Worm (Caenorhabditis elegans): Measurements from ENCODE around the gene C32B5.13.
"Not testable (repeated sequence)": the region's sequence is repeated elsewhere in the genome, so short reads cannot be mapped to it uniquely, and the experiment has no call there.

Gene C32B5.13

DNA sequence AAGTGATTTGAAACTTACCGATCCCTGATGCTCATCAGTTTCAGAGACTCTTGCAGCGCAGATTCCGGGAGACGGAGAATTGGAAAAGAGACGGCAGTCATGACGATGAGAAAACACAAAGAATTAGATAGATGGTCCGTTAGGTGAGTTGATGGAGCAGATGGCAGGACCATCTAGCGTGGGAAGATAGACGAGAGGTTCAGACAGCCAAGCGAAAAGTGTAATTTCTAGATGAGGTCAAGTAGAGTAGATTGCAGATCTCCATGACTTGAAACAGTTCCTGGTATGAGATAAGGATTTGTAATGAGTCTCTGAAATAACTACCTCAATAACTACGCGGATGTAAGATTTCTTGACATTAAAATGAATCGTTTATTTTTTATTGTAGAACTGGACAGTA, 34.3 kb upstream of the C32B5.13 start, which contains the start of gene F45D11.11:
Gene F45D11.11, minus strand, starts transcription at position 101 of the 400 bp plus-strand sequence.
- not testable (repeated sequence) for TF ChIP-seq nhr-84, ztf-11, dsc-1 (tag; optimal IDR thresholded peaks at IDR 0.05)

ce11 chrII:994231-994630, 32.4 kb upstream of the C32B5.13 start, which contains the start of gene F45D11.7:
Gene F45D11.7, plus strand, starts transcription at chrII:994531.
- not testable (repeated sequence) for TF ChIP-seq unc-86 (tag; optimal IDR thresholded peaks at IDR 0.05); efl-3 (GFP tag; optimal IDR thresholded peaks at IDR 0.05); zip-4 (GFP tag; optimal IDR thresholded peaks at IDR 0.05)

DNA sequence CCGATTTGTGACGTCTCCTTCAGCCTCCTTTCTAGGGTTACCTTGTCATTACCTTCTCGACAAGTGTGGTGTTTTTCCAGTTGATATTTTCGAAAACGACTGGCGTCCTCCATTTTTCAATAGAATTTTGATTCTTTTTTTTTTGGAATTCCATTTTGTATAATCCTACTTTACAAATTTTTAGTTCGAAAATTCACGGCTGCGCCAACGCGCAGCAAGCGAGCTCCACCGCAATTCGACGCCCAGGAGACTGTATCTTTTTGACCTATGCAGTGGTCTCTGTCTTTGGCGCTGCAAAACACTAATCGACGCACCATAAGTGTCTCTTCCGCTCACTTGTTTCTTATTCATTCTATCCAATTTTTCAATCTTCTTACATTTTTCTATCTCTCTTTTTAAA, 29.4 kb upstream of the C32B5.13 start, which contains the start of gene fbxc-42:
Gene fbxc-42, plus strand, starts transcription at position 301 of the 400 bp plus-strand sequence.
- TF ChIP-seq unc-130 (tag; optimal IDR thresholded peaks at IDR 0.05), result no peak
- TF ChIP-seq nhr-19 (GFP tag; conservative IDR thresholded peaks at IDR 0.05), result no peak
- no peak for TF ChIP-seq fkh-4 (tag; optimal IDR thresholded peaks at IDR 0.05; ENCODE audit: borderline replicate concordance)
- no peak for TF ChIP-seq xbp-1 (tag; optimal IDR thresholded peaks at IDR 0.05)
- no peak for TF ChIP-seq ces-1 (GFP tag; optimal IDR thresholded peaks at IDR 0.05)
- TF ChIP-seq hlh-17 (GFP tag; optimal IDR thresholded peaks at IDR 0.05; ENCODE audit: borderline replicate concordance), result no peak

ce11 chrII:988437-988836, 26.6 kb upstream of the C32B5.13 start, which contains the start of gene fbxc-39:
Gene fbxc-39, plus strand, starts transcription at chrII:988737.
- TF ChIP-seq aly-2 (tag; optimal IDR thresholded peaks at IDR 0.05), result no peak
- no peak for TF ChIP-seq nhr-90 (tag; optimal IDR thresholded peaks at IDR 0.05; ENCODE audit: poor library complexity)
- TF ChIP-seq jun-1 (tag; optimal IDR thresholded peaks at IDR 0.05), result no peak
- no peak for TF ChIP-seq aha-1 (tag; optimal IDR thresholded peaks at IDR 0.05)
- no peak for TF ChIP-seq ceh-88 (GFP tag; IDR thresholded peaks at IDR 0.05)
- TF ChIP-seq rnt-1 (tag; optimal IDR thresholded peaks at IDR 0.05), result no peak
- TF ChIP-seq C16A3.4 (tag; optimal IDR thresholded peaks at IDR 0.05), result no peak
- no peak for TF ChIP-seq fkh-4 (tag; optimal IDR thresholded peaks at IDR 0.05; ENCODE audit: borderline replicate concordance)
- TF ChIP-seq hpl-2 (GFP tag; optimal IDR thresholded peaks at IDR 0.05), result no peak
- TF ChIP-seq skn-1 (tag; optimal IDR thresholded peaks at IDR 0.05), result no peak
- no peak for TF ChIP-seq pqm-1 (tag; optimal IDR thresholded peaks at IDR 0.05)
- no peak for TF ChIP-seq elt-3 (tag; optimal IDR thresholded peaks at IDR 0.05)
- no peak for TF ChIP-seq F16B12.6 (tag; optimal IDR thresholded peaks at IDR 0.05)
- TF ChIP-seq snpc-4 (tag; optimal IDR thresholded peaks at IDR 0.05), result no peak
- TF ChIP-seq hlh-17 (GFP tag; optimal IDR thresholded peaks at IDR 0.05; ENCODE audit: borderline replicate concordance), result no peak
- TF ChIP-seq snu-23 (GFP tag; optimal IDR thresholded peaks at IDR 0.05), result no peak

ce11 chrII:985703-986102, 23.8 kb upstream of the C32B5.13 start, which contains the start of gene fbxc-40:
Gene fbxc-40, plus strand, starts transcription at chrII:986003.
- TF ChIP-seq nhr-90 (tag; optimal IDR thresholded peaks at IDR 0.05; ENCODE audit: poor library complexity); fos-1 (tag; optimal IDR thresholded peaks at IDR 0.05); pqm-1 (tag; optimal IDR thresholded peaks at IDR 0.05): not testable (repeated sequence)

ce11 chrII:982842-983241, 21.0 kb upstream of the C32B5.13 start, which contains the start of gene srh-274:
Gene srh-274, plus strand, starts transcription at chrII:983142.
- TF ChIP-seq lin-13 (GFP tag; optimal IDR thresholded peaks at IDR 0.05), result no peak
- TF ChIP-seq C16A3.4 (tag; optimal IDR thresholded peaks at IDR 0.05), result no peak
- TF ChIP-seq nhr-47 (tag; optimal IDR thresholded peaks at IDR 0.05), result no peak
- TF ChIP-seq skn-1 (tag; optimal IDR thresholded peaks at IDR 0.05), result no peak
- no peak for TF ChIP-seq irx-1 (tag; optimal IDR thresholded peaks at IDR 0.05)
- no peak for TF ChIP-seq ama-1 (optimal IDR thresholded peaks at IDR 0.05)
- no peak for TF ChIP-seq lin-39 (tag; optimal IDR thresholded peaks at IDR 0.05)
- TF ChIP-seq dsc-1 (tag; optimal IDR thresholded peaks at IDR 0.05), result no peak
- no peak for TF ChIP-seq jun-1 (tag; optimal IDR thresholded peaks at IDR 0.05)
- no peak for TF ChIP-seq unc-130 (tag; optimal IDR thresholded peaks at IDR 0.05)
- TF ChIP-seq rnt-1 (tag; optimal IDR thresholded peaks at IDR 0.05), result no peak
- TF ChIP-seq zip-4 (GFP tag; optimal IDR thresholded peaks at IDR 0.05), result no peak
- TF ChIP-seq lin-14 (GFP tag; optimal IDR thresholded peaks at IDR 0.05), result no peak

Measured in whole organism, L1 larva.